Worm (Caenorhabditis elegans) whole organism, early embryonic: Measurements from ENCODE around the gene ZC449.4.

Experiments
- hmbx-1 ChIP-seq: sonication (generic microtip); optimal IDR thresholded peaks from 2 replicates; lab custom pipeline; 2016; ENCODE audit warnings: mild to moderate bottlenecking, missing genetic modification characterization, missing compliant biosample characterization
- tbx-11 ChIP-seq: fragments of 200-800 bp; sonication (Bioruptor generic); IDR thresholded peaks from 2 replicates; pipeline ENCODE4 v1.3.6; 2022; ENCODE audit warnings: missing genetic modification characterization, missing compliant biosample characterization
- tbx-37 ChIP-seq: fragments of 200-800 bp; sonication (Bioruptor generic); conservative IDR thresholded peaks from 2 replicates; pipeline ENCODE4 v1.3.6; 2022; ENCODE audit warnings: missing genetic modification reagents, missing genetic modification characterization, missing compliant biosample characterization

DNA sequence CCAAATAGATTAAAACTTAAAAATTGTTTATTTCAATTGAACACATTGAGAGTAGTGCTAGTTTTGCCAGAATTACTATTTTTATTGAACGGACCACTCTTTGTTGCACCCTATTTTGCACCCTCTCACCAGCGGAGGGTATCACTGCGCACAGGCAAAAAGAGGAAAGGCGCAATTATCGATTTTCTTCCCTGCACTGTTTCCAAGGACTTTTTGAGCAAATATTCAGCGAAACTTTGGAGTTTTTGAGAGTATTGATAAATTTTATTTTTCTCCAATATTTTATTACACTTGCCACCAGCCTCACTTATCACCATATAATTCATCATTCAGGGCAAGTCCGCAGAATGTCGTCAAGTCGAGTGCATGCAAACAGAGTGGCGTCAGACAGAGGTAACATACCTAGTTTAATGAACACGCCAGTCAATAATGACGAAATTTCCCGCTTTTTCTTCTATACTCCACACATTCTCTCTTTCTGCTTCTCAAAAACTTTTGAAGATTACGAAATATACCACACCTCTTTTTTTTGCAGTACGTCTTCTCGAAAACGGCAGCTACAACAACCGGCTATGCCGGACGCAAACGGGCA is 15.6 kb downstream of the ZC449.4 start:
- no peak for TF ChIP-seq tbx-37 (GFP tag; lab: Robert Waterston, UW)
- TF ChIP-seq tbx-11 = no peak
- TF ChIP-seq hmbx-1 (tag; lab: Kevin White, UChicago) = no peak
